Worm (Caenorhabditis elegans): ENCODE results near the gene C03B1.4.

DNA sequence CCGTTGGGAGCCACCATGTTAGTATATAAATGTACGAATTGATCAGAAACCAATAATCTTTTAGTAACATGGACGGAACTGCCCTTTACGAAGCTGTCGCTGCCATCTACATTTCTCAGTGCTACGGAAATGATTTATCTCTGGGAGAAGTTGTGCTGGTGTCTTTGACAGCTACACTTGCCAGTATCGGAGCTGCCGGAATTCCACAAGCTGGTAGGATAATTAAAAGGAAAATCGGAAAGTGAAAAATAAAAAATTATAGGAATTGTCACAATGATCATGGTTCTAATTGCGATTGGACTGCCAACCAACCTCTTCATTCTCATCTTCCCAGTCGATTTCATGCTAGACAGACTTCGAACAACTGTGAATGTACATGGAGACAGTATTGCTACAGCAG lies 41.6 kb downstream of the C03B1.4 start:
- no peak for TF ChIP-seq sox-4 (tag; optimal IDR thresholded peaks at IDR 0.05)
- no peak for TF ChIP-seq pag-3 (tag; optimal IDR thresholded peaks at IDR 0.05; ENCODE audit: borderline replicate concordance, insufficient read depth)
- no peak for TF ChIP-seq snpc-4 (tag; optimal IDR thresholded peaks at IDR 0.05)
- TF ChIP-seq unc-62 (GFP tag; optimal IDR thresholded peaks at IDR 0.05) = no peak
- no peak for TF ChIP-seq nhr-85 (tag)
- TF ChIP-seq unc-86 (tag; optimal IDR thresholded peaks at IDR 0.05) = no peak
- no peak for TF ChIP-seq nhr-11 (tag; optimal IDR thresholded peaks at IDR 0.05)
- no peak for TF ChIP-seq nhr-28 (tag; optimal IDR thresholded peaks at IDR 0.05)
- no peak for TF ChIP-seq elt-3 (tag; optimal IDR thresholded peaks at IDR 0.05)
